Fruit fly (Drosophila melanogaster): ENCODE data around the gene BBS8.

Gene BBS8

DNA sequence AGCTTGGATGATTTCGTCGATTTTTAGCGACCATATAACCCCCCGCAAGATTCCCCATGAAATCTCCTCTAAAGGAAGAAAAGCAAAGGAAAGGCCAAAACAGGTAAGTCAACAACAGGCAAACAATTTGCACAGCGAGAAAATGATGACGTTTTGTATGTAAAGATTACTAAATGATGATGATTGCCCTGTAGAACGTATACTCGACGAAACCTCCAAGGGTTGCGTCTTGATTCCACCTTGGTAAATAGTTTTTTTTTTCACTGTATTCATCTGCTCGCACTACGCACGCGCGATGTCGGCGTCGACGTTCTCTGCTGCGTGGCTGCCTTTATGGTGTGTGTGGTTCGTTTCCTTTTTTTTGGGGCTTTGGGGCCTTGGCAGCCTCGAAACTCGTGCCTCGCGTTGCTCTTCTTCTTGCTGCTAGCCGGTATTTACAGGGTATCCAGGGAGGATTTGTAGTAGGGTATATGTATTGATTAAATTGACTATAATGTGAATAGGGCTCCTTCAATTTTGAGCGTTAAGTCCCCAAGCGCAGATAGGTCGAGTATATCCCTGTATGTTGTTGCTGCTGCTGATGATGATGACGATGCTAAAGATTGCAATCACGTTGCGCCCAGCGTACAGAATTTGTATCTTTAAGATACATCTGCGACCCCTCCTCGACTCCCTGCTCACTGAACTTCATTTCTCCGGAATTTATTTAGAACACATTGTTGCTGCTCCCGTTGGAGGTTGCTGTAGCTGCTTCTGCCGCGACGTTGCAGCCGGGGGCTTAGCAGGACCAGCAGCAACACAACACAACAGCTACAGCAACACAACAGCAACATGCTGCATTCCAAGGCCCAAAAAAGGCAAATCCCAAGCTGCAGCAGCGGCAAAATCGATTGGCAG is 4.9 kb downstream of the BBS8 start (continued):
- TF ChIP-seq chinmo (GFP tag; IDR thresholded peaks at IDR 0.05; ENCODE audit: partially characterized antibody) (no peak), Mrtf (GFP tag; IDR thresholded peaks at IDR 0.05) (no peak), zen2 (GFP tag; IDR thresholded peaks at IDR 0.05; ENCODE audit: partially characterized antibody) (no peak), gcm2 (GFP tag; optimal IDR thresholded peaks at IDR 0.05) (no peak), Optix (GFP tag; IDR thresholded peaks at IDR 0.05) (no peak), Tbp (GFP tag; optimal IDR thresholded peaks at IDR 0.05) (no peak), CG6791 (GFP tag; IDR thresholded peaks at IDR 0.05; ENCODE audit: partially characterized antibody) (no peak), nom (GFP tag; optimal IDR thresholded peaks at IDR 0.05) (peak; percentile 94), Myb (GFP tag; optimal IDR thresholded peaks at IDR 0.05) (no peak), CG18476 (GFP tag; optimal IDR thresholded peaks at IDR 0.05) (no peak), CG6683 (GFP tag; optimal IDR thresholded peaks at IDR 0.05) (no peak), zfh1 (GFP tag; IDR thresholded peaks at IDR 0.05) (peak; percentile 54; the same call in 1 of the 3 replicates), CG3995 (GFP tag; optimal IDR thresholded peaks at IDR 0.05) (no peak), vnd (GFP tag; IDR thresholded peaks at IDR 0.05; ENCODE audit: partially characterized antibody) (no peak), CG11093 (GFP tag; IDR thresholded peaks at IDR 0.05) (no peak), gce (GFP tag; IDR thresholded peaks at IDR 0.05) (no peak), ham (GFP tag; IDR thresholded peaks at IDR 0.05) (no peak), mld (GFP tag; IDR thresholded peaks at IDR 0.05; ENCODE audit: partially characterized antibody) (no peak), nau (GFP tag; optimal IDR thresholded peaks at IDR 0.05) (no peak), CG11398 (GFP tag; optimal IDR thresholded peaks at IDR 0.05) (no peak), Asciz (GFP tag; optimal IDR thresholded peaks at IDR 0.05) (no peak), pita (GFP tag; optimal IDR thresholded peaks at IDR 0.05) (no peak), yki (optimal IDR thresholded peaks at IDR 0.05) (no peak), CG12299 (tag; optimal IDR thresholded peaks at IDR 0.05) (no peak), CG11695 (GFP tag; IDR thresholded peaks at IDR 0.05) (no peak), dysf (GFP tag; IDR thresholded peaks at IDR 0.05) (no peak), danr (GFP tag; IDR thresholded peaks at IDR 0.05) (no peak), stc (GFP tag; IDR thresholded peaks at IDR 0.05) (no peak), pb (GFP tag; optimal IDR thresholded peaks at IDR 0.05) (no peak), CG18619 (GFP tag; optimal IDR thresholded peaks at IDR 0.05) (no peak), CG12071 (GFP tag; optimal IDR thresholded peaks at IDR 0.05) (no peak), CG34422 (GFP tag; IDR thresholded peaks at IDR 0.05) (no peak), Usf (GFP tag; optimal IDR thresholded peaks at IDR 0.05) (no peak), Ptx1 (GFP tag; IDR thresholded peaks at IDR 0.05) (0 out of 2 replicates have a peak, but pooled peaks have one; percentile 24), sisA (GFP tag; IDR thresholded peaks at IDR 0.05) (peak; percentile 35), MTF-1 (GFP tag; optimal IDR thresholded peaks at IDR 0.05; ENCODE audit: borderline replicate concordance) (no peak), CG7963 (GFP tag; IDR thresholded peaks at IDR 0.05; ENCODE audit: partially characterized antibody) (no peak), sqz (GFP tag; optimal IDR thresholded peaks at IDR 0.05) (no peak), Ets97D (GFP tag; optimal IDR thresholded peaks at IDR 0.05) (no peak), CG42726 (GFP tag; IDR thresholded peaks at IDR 0.05; ENCODE audit: partially characterized antibody) (no peak), Neu2 (GFP tag; optimal IDR thresholded peaks at IDR 0.05; ENCODE audit: borderline replicate concordance) (no peak), toy (GFP tag; IDR thresholded peaks at IDR 0.05) (no peak), CG12104 (GFP tag; optimal IDR thresholded peaks at IDR 0.05) (no peak), CG33557 (GFP tag; optimal IDR thresholded peaks at IDR 0.05) (no peak), ci (GFP tag; IDR thresholded peaks at IDR 0.05) (peak; percentile 66; the same call in 1 of the 3 replicates), sima (GFP tag; optimal IDR thresholded peaks at IDR 0.05) (no peak), Gsc (GFP tag; IDR thresholded peaks at IDR 0.05) (no peak), Camta (GFP tag; optimal IDR thresholded peaks at IDR 0.05) (no peak), CG3838 (GFP tag; optimal IDR thresholded peaks at IDR 0.05) (no peak), ERR (GFP tag; optimal IDR thresholded peaks at IDR 0.05) (no peak)
